Fruit fly (Drosophila melanogaster): ENCODE results near the gene CG12689.

dm6 chrX:7543891-7544290 is 42.0 kb downstream of the CG12689 start:
- TF ChIP-seq gfzf (GFP tag; optimal IDR thresholded peaks at IDR 0.05) (no peak), HLH54F (GFP tag; optimal IDR thresholded peaks at IDR 0.05) (no peak), CG32772 (GFP tag; IDR thresholded peaks at IDR 0.05) (no peak), CG13287 (GFP tag; IDR thresholded peaks at IDR 0.05; ENCODE audit: partially characterized antibody) (no peak), wek (GFP tag; optimal IDR thresholded peaks at IDR 0.05) (no peak)
